Fruit fly (Drosophila melanogaster) whole organism, embryonic: Measurements from ENCODE around the gene CG1971.
A peak's percentile ranks its signal among the peaks of the same experiment; 100 is the strongest.

Experiments used
- B-H2 ChIP-seq: fragments of 200-800 bp; sonication (Bioruptor generic); optimal IDR thresholded peaks from 2 replicates; lab custom pipeline; 2018; ENCODE audit warnings: missing biosample characterization, mild to moderate bottlenecking, missing genetic modification characterization
- CG10366 ChIP-seq: fragments of 200-800 bp; sonication (Bioruptor generic); IDR thresholded peaks from 2 replicates; pipeline ENCODE4 v1.3.6; 2022; ENCODE audit warnings: missing biosample characterization, missing genetic modification characterization
- CG10543 ChIP-seq: fragments of 200-800 bp; sonication (Bioruptor generic); optimal IDR thresholded peaks from 3 replicates; lab custom pipeline; 2017; ENCODE audit warnings: missing biosample characterization, mild to moderate bottlenecking, missing genetic modification characterization, moderate library complexity
- CG10959 ChIP-seq: fragments of 200-800 bp; sonication (Bioruptor generic); IDR thresholded peaks from 2 replicates; pipeline ENCODE4 v1.3.6; 2022; ENCODE audit warnings: missing biosample characterization, missing genetic modification characterization
- CG13287 ChIP-seq: fragments of 200-800 bp; sonication (Bioruptor generic); IDR thresholded peaks from 2 replicates; pipeline ENCODE4 v1.3.6; 2022; ENCODE audit warnings: missing biosample characterization, missing genetic modification characterization; ENCODE audit not compliant: partially characterized antibody
- CG14441 ChIP-seq: fragments of 200-800 bp; sonication (Bioruptor generic); IDR thresholded peaks from 2 replicates; pipeline ENCODE4 v1.3.6; 2022; ENCODE audit warnings: missing biosample characterization, missing genetic modification characterization
- CG14860 ChIP-seq: fragments of 200-800 bp; sonication (Bioruptor generic); IDR thresholded peaks from 3 replicates; pipeline ENCODE4 v1.3.6; 2022; ENCODE audit warnings: missing biosample characterization, missing genetic modification characterization; ENCODE audit not compliant: partially characterized antibody
- CG16779 ChIP-seq: fragments of 200-800 bp; sonication (Bioruptor generic); IDR thresholded peaks from 2 replicates; pipeline ENCODE4 v1.3.6; 2022; ENCODE audit warnings: missing biosample characterization, missing genetic modification characterization
- CG2199 ChIP-seq: fragments of 200-800 bp; sonication (Bioruptor generic); IDR thresholded peaks from 3 replicates; pipeline ENCODE4 v1.3.6; 2022; ENCODE audit warnings: missing biosample characterization, missing genetic modification characterization
- CG31388 ChIP-seq: fragments of 200-800 bp; sonication (Bioruptor generic); optimal IDR thresholded peaks from 2 replicates; lab custom pipeline; 2016; ENCODE audit warnings: missing biosample characterization, missing genetic modification characterization
- CG32772 ChIP-seq: fragments of 200-800 bp; sonication (Bioruptor generic); IDR thresholded peaks from 2 replicates; pipeline ENCODE4 v1.3.6; 2022; ENCODE audit warnings: missing biosample characterization, missing genetic modification characterization
- CG34422 ChIP-seq: fragments of 200-800 bp; sonication (Bioruptor generic); IDR thresholded peaks from 3 replicates; pipeline ENCODE4 v1.3.6; 2022; ENCODE audit warnings: missing biosample characterization, missing genetic modification characterization
- CG9817 ChIP-seq: fragments of 200-800 bp; sonication (Bioruptor generic); optimal IDR thresholded peaks from 2 replicates; lab custom pipeline; 2018; ENCODE audit warnings: missing biosample characterization, mild to moderate bottlenecking, missing genetic modification characterization, moderate library complexity
- D ChIP-seq, 2 experiments: fragments of 200-800 bp in 1 of 2; fragments of >200 bp in 1 of 2; sonication (Bioruptor generic) in 1 of 2; optimal IDR thresholded peaks; 2 replicates in 1 of 2; 3 replicates in 1 of 2; lab custom pipeline; 2017; ENCODE audit warnings: mild to moderate bottlenecking in 1 of 2, missing biosample characterization in 1 of 2, missing genetic modification characterization in 1 of 2, missing genetic modification reagents in 1 of 2
- Deaf1 ChIP-seq: fragments of 200-800 bp; optimal IDR thresholded peaks from 3 replicates; lab custom pipeline; 2019; ENCODE audit warnings: missing biosample characterization, mild to moderate bottlenecking, missing genetic modification characterization, moderate library complexity
- ERR ChIP-seq: fragments of 200-800 bp; sonication (Bioruptor generic); optimal IDR thresholded peaks from 2 replicates; lab custom pipeline; 2016; ENCODE audit warnings: missing biosample characterization, missing genetic modification characterization
- Ets65A ChIP-seq: fragments of 200-800 bp; sonication (Bioruptor generic); peaks from one replicate; lab custom pipeline; 2016; ENCODE audit warnings: missing biosample characterization, missing genetic modification characterization
- HHEX ChIP-seq: fragments of 200-800 bp; sonication (Bioruptor generic); optimal IDR thresholded peaks from 3 replicates; lab custom pipeline; 2017; ENCODE audit warnings: missing biosample characterization, mild to moderate bottlenecking, missing genetic modification characterization, missing genetic modification reagents
- HLHmδ ChIP-seq: fragments of 200-800 bp; sonication (Bioruptor generic); optimal IDR thresholded peaks from 2 replicates; lab custom pipeline; 2018; ENCODE audit warnings: missing biosample characterization, mild to moderate bottlenecking, missing genetic modification characterization, moderate library complexity
- Kr ChIP-seq: fragments of 200-800 bp; sonication (Bioruptor generic); optimal IDR thresholded peaks from 2 replicates; lab custom pipeline; 2017; ENCODE audit warnings: missing biosample characterization, mild to moderate bottlenecking, missing genetic modification characterization
- Lim3 ChIP-seq: fragments of 200-800 bp; sonication (Bioruptor generic); IDR thresholded peaks from 2 replicates; pipeline ENCODE4 v1.3.6; 2022; ENCODE audit warnings: missing biosample characterization, missing genetic modification characterization
- Mad ChIP-seq: fragments of 200-800 bp; sonication (Bioruptor generic); optimal IDR thresholded peaks from 2 replicates; lab custom pipeline; 2016; ENCODE audit warnings: missing biosample characterization, missing genetic modification characterization
- Med ChIP-seq: fragments of 200-800 bp; sonication (Bioruptor generic); peaks from one replicate; lab custom pipeline; 2016; ENCODE audit warnings: missing biosample characterization, missing genetic modification characterization, mild to moderate bottlenecking, inconsistent platforms, moderate library complexity
- Nf-YC ChIP-seq: fragments of 200-800 bp; optimal IDR thresholded peaks from 3 replicates; lab custom pipeline; 2019; ENCODE audit warnings: missing biosample characterization, mild to moderate bottlenecking, missing genetic modification characterization, moderate library complexity
- NfI ChIP-seq: fragments of 200-800 bp; sonication (Bioruptor generic); optimal IDR thresholded peaks from 3 replicates; lab custom pipeline; 2018; ENCODE audit warnings: missing biosample characterization, mild to moderate bottlenecking, missing genetic modification characterization, moderate library complexity
- Oaz ChIP-seq: fragments of 200-800 bp; sonication (Bioruptor generic); IDR thresholded peaks from 2 replicates; pipeline ENCODE4 v1.3.6; 2022; ENCODE audit warnings: missing biosample characterization, missing genetic modification characterization
- Trl ChIP-seq, 3 experiments: fragments of >200 bp in 2 of 3; fragments of 200-800 bp in 1 of 3; sonication (Bioruptor generic) in 1 of 3; optimal IDR thresholded peaks; 2 replicates in 1 of 3; 3 replicates in 2 of 3; lab custom pipeline; 2016 to 2017; ENCODE audit warnings: missing biosample characterization in 1 of 3, missing genetic modification characterization in 1 of 3
- abd-A ChIP-seq: fragments of 200-800 bp; sonication (Bioruptor generic); optimal IDR thresholded peaks from 3 replicates; lab custom pipeline; 2019; ENCODE audit warnings: missing biosample characterization, mild to moderate bottlenecking, missing genetic modification characterization, moderate library complexity
- ap ChIP-seq: fragments of 200-800 bp; sonication (Bioruptor generic); IDR thresholded peaks from 2 replicates; pipeline ENCODE4 v1.3.6; 2022; ENCODE audit warnings: missing biosample characterization, missing genetic modification characterization
- ash1 ChIP-seq: fragments of 200-800 bp; sonication (Bioruptor generic); optimal IDR thresholded peaks from 2 replicates; lab custom pipeline; 2018; ENCODE audit warnings: missing biosample characterization, mild to moderate bottlenecking, missing genetic modification characterization
- az2 ChIP-seq: fragments of 200-800 bp; sonication (Bioruptor generic); optimal IDR thresholded peaks from 3 replicates; lab custom pipeline; 2016; ENCODE audit warnings: missing biosample characterization, missing genetic modification characterization
- cad ChIP-seq: fragments of >200 bp; optimal IDR thresholded peaks from 2 replicates; lab custom pipeline; 2017; ENCODE audit warnings: missing biosample characterization, missing genetic modification characterization
- cg ChIP-seq: fragments of 200-800 bp; sonication (Bioruptor generic); optimal IDR thresholded peaks from 3 replicates; lab custom pipeline; 2019; ENCODE audit warnings: missing biosample characterization, mild to moderate bottlenecking, missing genetic modification characterization, moderate library complexity
- chinmo ChIP-seq: fragments of 200-800 bp; sonication (Bioruptor generic); IDR thresholded peaks from 4 replicates; pipeline ENCODE4 v1.3.6; 2022; ENCODE audit warnings: missing biosample characterization, missing genetic modification characterization; ENCODE audit not compliant: partially characterized antibody
- crol ChIP-seq: fragments of 200-800 bp; sonication (Bioruptor generic); IDR thresholded peaks from 2 replicates; pipeline ENCODE4 v1.3.6; 2022; ENCODE audit warnings: missing biosample characterization, missing genetic modification characterization
- cwo ChIP-seq: fragments of 200-800 bp; sonication (Bioruptor generic); optimal IDR thresholded peaks from 3 replicates; lab custom pipeline; 2017; ENCODE audit warnings: missing biosample characterization, missing genetic modification characterization, mild to moderate bottlenecking, moderate library complexity, missing genetic modification reagents
- danr ChIP-seq: fragments of 200-800 bp; sonication (Bioruptor generic); IDR thresholded peaks from 2 replicates; pipeline ENCODE4 v1.3.6; 2022; ENCODE audit warnings: missing biosample characterization, missing genetic modification characterization
- ewg ChIP-seq: fragments of 200-800 bp; sonication (Bioruptor generic); optimal IDR thresholded peaks from 3 replicates; lab custom pipeline; 2017; ENCODE audit warnings: mild to moderate bottlenecking, missing biosample characterization, missing genetic modification reagents, missing genetic modification characterization
- lab ChIP-seq: fragments of 200-800 bp; sonication (Bioruptor generic); optimal IDR thresholded peaks from 3 replicates; lab custom pipeline; 2017; ENCODE audit warnings: missing biosample characterization, missing genetic modification characterization, mild to moderate bottlenecking, moderate library complexity, missing genetic modification reagents
- lbe ChIP-seq: fragments of 200-800 bp; sonication (Bioruptor generic); optimal IDR thresholded peaks from 2 replicates; lab custom pipeline; 2016; ENCODE audit warnings: missing biosample characterization, mild to moderate bottlenecking, missing genetic modification characterization
- nau ChIP-seq: fragments of 200-800 bp; sonication (Bioruptor generic); optimal IDR thresholded peaks from 3 replicates; lab custom pipeline; 2017; ENCODE audit warnings: missing biosample characterization, mild to moderate bottlenecking, missing genetic modification characterization, missing genetic modification reagents
- nerfin-1 ChIP-seq: fragments of 200-800 bp; sonication (Bioruptor generic); optimal IDR thresholded peaks from 3 replicates; lab custom pipeline; 2019; ENCODE audit warnings: missing biosample characterization, mild to moderate bottlenecking, missing genetic modification characterization, moderate library complexity
- pros ChIP-seq: fragments of 200-800 bp; sonication (Bioruptor generic); optimal IDR thresholded peaks from 3 replicates; lab custom pipeline; 2019; ENCODE audit warnings: missing biosample characterization, mild to moderate bottlenecking, missing genetic modification characterization, moderate library complexity
- scrt ChIP-seq: fragments of 200-800 bp; sonication (Bioruptor generic); optimal IDR thresholded peaks from 2 replicates; lab custom pipeline; 2018; ENCODE audit warnings: missing biosample characterization, mild to moderate bottlenecking, missing genetic modification characterization, moderate library complexity
- sob ChIP-seq: fragments of 200-800 bp; sonication (Bioruptor generic); IDR thresholded peaks from 2 replicates; pipeline ENCODE4 v1.3.6; 2022; ENCODE audit warnings: missing biosample characterization, missing genetic modification characterization
- tgo ChIP-seq: fragments of 200-800 bp; sonication (Bioruptor generic); IDR thresholded peaks from 3 replicates; pipeline ENCODE4 v1.3.6; 2022; ENCODE audit warnings: missing biosample characterization, missing genetic modification characterization
- ttk ChIP-seq: fragments of 200-800 bp; sonication (Bioruptor generic); IDR thresholded peaks from 2 replicates; pipeline ENCODE4 v2.1.2; 2022; ENCODE audit warnings: missing biosample characterization, missing genetic modification characterization
- twi ChIP-seq: fragments of 200-800 bp; optimal IDR thresholded peaks from 2 replicates; lab custom pipeline; 2019; ENCODE audit warnings: missing biosample characterization, mild to moderate bottlenecking, missing genetic modification characterization, moderate library complexity
- zen ChIP-seq: fragments of 200-800 bp; sonication (Bioruptor generic); optimal IDR thresholded peaks from 3 replicates; lab custom pipeline; 2018; ENCODE audit warnings: missing biosample characterization, mild to moderate bottlenecking, missing genetic modification characterization, moderate library complexity

The CG1971 gene

DNA sequence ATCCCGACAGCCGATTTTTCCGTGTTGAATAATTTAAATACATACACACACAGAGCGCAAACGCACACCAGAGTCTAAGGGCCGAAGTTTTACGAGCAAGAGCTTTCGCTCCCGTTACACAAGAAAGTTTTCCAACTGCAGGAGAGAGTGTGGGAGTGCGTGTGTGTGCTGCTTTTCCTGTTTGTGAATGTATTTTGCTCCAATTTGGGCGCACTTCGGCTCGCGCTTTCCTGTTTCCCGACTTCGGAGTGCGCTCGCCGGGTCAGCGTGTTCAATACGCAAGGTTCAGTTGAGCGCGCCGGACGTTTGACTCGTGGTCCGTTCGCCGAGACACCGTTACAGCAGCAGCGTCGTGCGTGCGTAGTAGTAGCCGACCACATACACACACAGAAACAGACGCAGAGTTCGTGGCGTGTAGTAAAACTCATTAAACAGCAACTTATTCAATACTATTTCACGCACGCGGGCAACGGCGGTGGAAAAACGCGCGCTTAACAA, 20.4 kb downstream of the CG1971 start:
- TF ChIP-seq CG32772 (0 out of 2 replicates have a peak, but pooled peaks have one; percentile 4), ewg (GFP tag; lab: Kevin White, UChicago) (peak; percentile 74), HLHmδ (no peak), ERR (GFP tag; lab: Kevin White, UChicago) (no peak), CG10543 (GFP tag; lab: Kevin White, UChicago) (peak; percentile 10), CG16779 (GFP tag; lab: Robert Waterston, UW) (0 out of 2 replicates have a peak, but pooled peaks have one; percentile 58), cg (GFP tag; lab: Kevin White, UChicago) (peak; percentile 13), Trl (optimal IDR thresholded peaks at IDR 0.05; lab: Kevin White, UChicago) (peak in 1 of 2 experiments; percentile 18), Trl (GFP tag; optimal IDR thresholded peaks at IDR 0.05; lab: Kevin White, UChicago) (no peak), scrt (GFP tag; lab: Kevin White, UChicago) (peak; percentile 22), CG10366 (no peak), Deaf1 (tag; lab: Kevin White, UChicago) (peak; percentile 95), chinmo (GFP tag; lab: Robert Waterston, UW) (0 out of 4 replicates have a peak, but pooled peaks have one; percentile 57), CG34422 (GFP tag; lab: Robert Waterston, UW) (peak; percentile 24; the same call in 1 of the 3 replicates)

DNA sequence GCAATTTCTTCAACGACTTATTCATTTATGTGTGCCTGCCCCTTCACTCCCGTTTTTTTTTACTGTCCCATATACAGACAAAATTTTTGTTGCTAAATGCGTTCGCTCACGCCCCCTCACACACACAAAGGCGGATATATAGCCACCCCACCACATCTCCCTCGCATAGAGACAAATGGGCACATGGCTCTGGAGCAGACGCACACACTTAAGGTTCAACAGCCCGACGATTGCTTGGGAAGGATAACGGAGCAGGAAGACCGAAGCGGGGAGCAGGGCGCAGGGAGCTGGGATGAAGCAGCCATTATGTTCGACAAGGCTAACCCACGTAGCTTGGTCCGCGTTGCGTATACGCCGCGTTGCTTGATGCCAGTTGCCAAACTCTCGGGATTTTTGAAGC, 21.2 kb downstream of the CG1971 start:
- TF ChIP-seq az2 (no peak), Mad (GFP tag; lab: Kevin White, UChicago) (no peak), ttk (GFP tag; lab: Robert Waterston, UW) (no peak), sob (GFP tag; lab: Robert Waterston, UW) (no peak), crol (peak; percentile 50), cwo (GFP tag; lab: Kevin White, UChicago) (no peak), Med (GFP tag; lab: Kevin White, UChicago) (peak; percentile 78), Ets65A (GFP tag; lab: Kevin White, UChicago) (peak; percentile 88), Oaz (no peak), CG10959 (GFP tag; lab: Robert Waterston, UW) (no peak), Lim3 (GFP tag; lab: Robert Waterston, UW) (no peak), nau (no peak), B-H2 (no peak), tgo (GFP tag; lab: Robert Waterston, UW) (no peak), NfI (GFP tag; lab: Kevin White, UChicago) (no peak), Kr (GFP tag; lab: Kevin White, UChicago) (no peak), CG14860 (GFP tag; lab: Robert Waterston, UW) (no peak), abd-A (peak; percentile 93), CG14441 (GFP tag; lab: Robert Waterston, UW) (no peak), ap (GFP tag; lab: Robert Waterston, UW) (no peak), CG13287 (no peak), danr (no peak), scrt (GFP tag; lab: Kevin White, UChicago) (peak; percentile 4)
- TF ChIP-seq, all 482 proteins: peak for 5

DNA sequence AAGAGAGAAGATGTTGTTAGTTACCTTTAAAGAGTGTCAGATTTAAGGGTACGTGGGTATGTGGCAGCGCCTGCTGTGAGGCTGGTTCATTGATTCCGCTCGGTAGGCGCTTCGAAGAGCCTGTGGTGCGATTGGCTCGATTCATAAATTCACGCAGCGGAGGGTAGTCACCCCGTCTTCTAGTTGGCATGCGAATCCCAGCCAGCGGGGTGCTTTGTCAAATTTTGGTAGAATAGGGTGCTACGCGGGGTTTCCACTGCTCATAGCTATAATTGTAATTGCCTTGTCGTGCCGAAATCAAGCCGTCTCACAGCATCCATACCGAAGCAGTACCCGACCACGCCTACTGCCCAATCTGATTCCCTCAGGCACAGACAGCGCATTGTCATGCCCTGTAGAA, 46.9 kb downstream of the CG1971 start:
- TF ChIP-seq Nf-YC (tag; lab: Kevin White, UChicago) (peak; percentile 81), D (optimal IDR thresholded peaks at IDR 0.05; lab: Kevin White, UChicago) (peak; percentile 30), D (GFP tag; optimal IDR thresholded peaks at IDR 0.05; lab: Kevin White, UChicago) (no peak), nerfin-1 (tag; lab: Kevin White, UChicago) (peak; percentile 55), lbe (GFP tag; lab: Kevin White, UChicago) (no peak), cad (GFP tag; lab: Kevin White, UChicago) (peak; percentile 3), CG31388 (GFP tag; lab: Kevin White, UChicago) (no peak), twi (tag; lab: Kevin White, UChicago) (peak; percentile 4), zen (tag; lab: Kevin White, UChicago) (peak; percentile 95), CG9817 (tag; lab: Kevin White, UChicago) (no peak), CG2199 (0 out of 3 replicates have a peak, but pooled peaks have one; percentile 14), pros (GFP tag; lab: Kevin White, UChicago) (peak; percentile 47), lab (GFP tag; lab: Kevin White, UChicago) (no peak), HHEX (no peak), Oaz (no peak), ash1 (GFP tag; lab: Kevin White, UChicago) (no peak)
- TF ChIP-seq, all 482 proteins: peak for 8
